Worm (Caenorhabditis elegans) whole organism, L4 larva: Measurements from ENCODE around the gene C55A6.1.

Experiments
- T20F7.1 ChIP-seq: fragments of 200-800 bp; sonication (Bioruptor generic); optimal IDR thresholded peaks from 2 replicates; lab custom pipeline; 2018; ENCODE audit warnings: mild to moderate bottlenecking, missing genetic modification characterization, missing compliant biosample characterization
- ama-1 ChIP-seq: fragments of 150-350 bp; optimal IDR thresholded peaks from 2 replicates; lab custom pipeline; 2014; ENCODE audit warnings: inconsistent platforms, mixed read lengths
- ces-1 ChIP-seq: fragments of 150-350 bp; sonication (generic microtip); optimal IDR thresholded peaks from 4 replicates; lab custom pipeline; 2014; ENCODE audit warnings: missing biosample characterization, missing genetic modification reagents, missing genetic modification characterization
- dmd-9 ChIP-seq: fragments of 200-800 bp; sonication (Bioruptor generic); IDR thresholded peaks from 2 replicates; pipeline ENCODE4 v1.3.6; 2022; ENCODE audit warnings: missing genetic modification reagents, missing genetic modification characterization, missing compliant biosample characterization
- nhr-237 ChIP-seq: sonication (generic microtip); optimal IDR thresholded peaks from 2 replicates; lab custom pipeline; 2017; ENCODE audit warnings: missing biosample characterization, missing genetic modification characterization
- pha-4 ChIP-seq, 2 experiments: fragments of 150-350 bp in 1 of 2; fragments of 200-800 bp in 1 of 2; sonication (Bioruptor generic) in 1 of 2; IDR thresholded peaks in 1 of 2; optimal IDR thresholded peaks in 1 of 2; 2 replicates each; pipeline versions ENCODE4 v1.3.6 to Lab custom; 2014 to 2022; ENCODE audit warnings: missing genetic modification characterization in 2 of 2, missing genetic modification reagents in 2 of 2, missing biosample characterization in 1 of 2, missing compliant biosample characterization in 1 of 2
- ztf-11 ChIP-seq: fragments of 150-350 bp; optimal IDR thresholded peaks from 2 replicates; lab custom pipeline; 2014; ENCODE audit warnings: missing biosample characterization, missing genetic modification characterization

ce11 chrV:11497475-11497874 is 7.3 kb downstream of the C55A6.1 start:
- no peak for TF ChIP-seq ztf-11 (tag; lab: Kevin White, UChicago)
- no peak for TF ChIP-seq ama-1 (lab: Kevin White, UChicago)
- no peak for TF ChIP-seq nhr-237 (tag; lab: Kevin White, UChicago)
- no peak for TF ChIP-seq ces-1 (GFP tag; lab: Kevin White, UChicago)
- no peak for TF ChIP-seq T20F7.1 (GFP tag; lab: Kevin White, UChicago)
- no peak for TF ChIP-seq pha-4 (GFP tag; IDR thresholded peaks at IDR 0.05; lab: Robert Waterston, UW)
- TF ChIP-seq pha-4 (tag; optimal IDR thresholded peaks at IDR 0.05; lab: Kevin White, UChicago): no peak
- TF ChIP-seq dmd-9 (GFP tag; lab: Robert Waterston, UW): no peak
